Fruit fly (Drosophila melanogaster) S2 (cell line): Measurements from ENCODE around the gene CG44385.
A peak's percentile ranks its signal among the peaks of the same experiment; 100 is the strongest.

Experiments used
- CG8478 ChIP-seq: fragments of >200 bp; optimal IDR thresholded peaks from 2 replicates; lab custom pipeline; 2018
- CTCF ChIP-seq, 2 experiments: fragments of >200 bp; optimal IDR thresholded peaks; 2 replicates each; lab custom pipeline; 2018

- TF ChIP-seq CG8478 (lab: Kevin White, UChicago) (no peak), CTCF (optimal IDR thresholded peaks at IDR 0.05; lab: Kevin White, UChicago) (peak; percentile 75 to 77)
Observed at dm6 chrX:11081834-11082233, 50.4 kb downstream of the CG44385 start.
